Fruit fly (Drosophila melanogaster) whole organism, embryonic: Measurements from ENCODE around the gene dgt6.

Experiments used
- BEAF-32 ChIP-seq: fragments of 200-800 bp; sonication (Bioruptor generic); optimal IDR thresholded peaks from 3 replicates; lab custom pipeline; 2017; ENCODE audit warnings: missing biosample characterization, missing genetic modification characterization, mild to moderate bottlenecking, moderate library complexity, missing genetic modification reagents
- BtbVII ChIP-seq: fragments of 200-800 bp; sonication (Bioruptor generic); optimal IDR thresholded peaks from 3 replicates; lab custom pipeline; 2017; ENCODE audit warnings: missing biosample characterization, mild to moderate bottlenecking, missing genetic modification characterization
- CG10267 ChIP-seq: fragments of 200-800 bp; sonication (Bioruptor generic); optimal IDR thresholded peaks from 2 replicates; lab custom pipeline; 2018; ENCODE audit warnings: missing biosample characterization, mild to moderate bottlenecking, missing genetic modification characterization, moderate library complexity
- CG12071 ChIP-seq: fragments of 200-800 bp; sonication (Bioruptor generic); optimal IDR thresholded peaks from 3 replicates; lab custom pipeline; 2018; ENCODE audit warnings: missing biosample characterization, mild to moderate bottlenecking, missing genetic modification characterization
- CG14014 ChIP-seq: fragments of 200-800 bp; sonication (Bioruptor generic); IDR thresholded peaks from 2 replicates; pipeline ENCODE4 v1.3.6; 2022; ENCODE audit warnings: missing biosample characterization, missing genetic modification characterization
- CG16863 ChIP-seq: fragments of 200-800 bp; sonication (Bioruptor generic); optimal IDR thresholded peaks from 3 replicates; lab custom pipeline; 2016; ENCODE audit warnings: missing biosample characterization, missing genetic modification characterization
- CG17328 ChIP-seq: fragments of 200-800 bp; sonication (Bioruptor generic); IDR thresholded peaks from 2 replicates; pipeline ENCODE4 v1.3.6; 2022; ENCODE audit warnings: missing biosample characterization, missing genetic modification characterization
- CG17385 ChIP-seq: fragments of 200-800 bp; sonication (Bioruptor generic); optimal IDR thresholded peaks from 3 replicates; lab custom pipeline; 2018; ENCODE audit warnings: missing biosample characterization, mild to moderate bottlenecking, missing genetic modification characterization
- CG18262 ChIP-seq: fragments of 200-800 bp; optimal IDR thresholded peaks from 3 replicates; lab custom pipeline; 2019; ENCODE audit warnings: missing biosample characterization, mild to moderate bottlenecking, missing genetic modification characterization, moderate library complexity
- CG2116 ChIP-seq: fragments of 200-800 bp; sonication (Bioruptor generic); optimal IDR thresholded peaks from 3 replicates; lab custom pipeline; 2018; ENCODE audit warnings: missing biosample characterization, mild to moderate bottlenecking, missing genetic modification characterization
- CG31388 ChIP-seq: fragments of 200-800 bp; sonication (Bioruptor generic); optimal IDR thresholded peaks from 2 replicates; lab custom pipeline; 2016; ENCODE audit warnings: missing biosample characterization, missing genetic modification characterization
- CG32767 ChIP-seq: fragments of 200-800 bp; sonication (Bioruptor generic); IDR thresholded peaks from 2 replicates; pipeline ENCODE4 v1.3.6; 2022; ENCODE audit warnings: missing biosample characterization, missing genetic modification characterization
- CG33557 ChIP-seq: fragments of 200-800 bp; sonication (Bioruptor generic); optimal IDR thresholded peaks from 2 replicates; lab custom pipeline; 2019; ENCODE audit warnings: missing biosample characterization, mild to moderate bottlenecking, missing genetic modification characterization, moderate library complexity
- CG3847 ChIP-seq: fragments of 200-800 bp; sonication (Bioruptor generic); IDR thresholded peaks from 2 replicates; pipeline ENCODE4 v1.3.6; 2022; ENCODE audit warnings: missing biosample characterization, missing genetic modification characterization
- CG7786 ChIP-seq: fragments of 200-800 bp; sonication (Bioruptor generic); optimal IDR thresholded peaks from 2 replicates; lab custom pipeline; 2016; ENCODE audit warnings: missing biosample characterization, missing genetic modification characterization
- CG8290 ChIP-seq, 3 experiments: fragments of 200-800 bp; sonication (Bioruptor generic); optimal IDR thresholded peaks; 2 replicates each; lab custom pipeline; 2016 to 2019; ENCODE audit warnings: missing biosample characterization in 3 of 3, missing genetic modification characterization in 3 of 3, mild to moderate bottlenecking in 2 of 3, moderate library complexity in 1 of 3
- D19A ChIP-seq: fragments of 200-800 bp; optimal IDR thresholded peaks from 3 replicates; lab custom pipeline; 2019; ENCODE audit warnings: missing biosample characterization, mild to moderate bottlenecking, missing genetic modification characterization, moderate library complexity
- Deaf1 ChIP-seq: fragments of 200-800 bp; optimal IDR thresholded peaks from 3 replicates; lab custom pipeline; 2019; ENCODE audit warnings: missing biosample characterization, mild to moderate bottlenecking, missing genetic modification characterization, moderate library complexity
- Fer1 ChIP-seq: fragments of 200-800 bp; sonication (Bioruptor generic); optimal IDR thresholded peaks from 2 replicates; lab custom pipeline; 2017; ENCODE audit warnings: missing biosample characterization, mild to moderate bottlenecking, missing genetic modification characterization
- Gsc ChIP-seq: fragments of 200-800 bp; sonication (Bioruptor generic); IDR thresholded peaks from 2 replicates; pipeline ENCODE4 v1.3.6; 2022; ENCODE audit warnings: missing biosample characterization, missing genetic modification characterization
- Hand ChIP-seq: fragments of 200-800 bp; sonication (Bioruptor generic); optimal IDR thresholded peaks from 2 replicates; lab custom pipeline; 2017; ENCODE audit warnings: mild to moderate bottlenecking, missing biosample characterization, missing genetic modification reagents, missing genetic modification characterization
- HmgZ ChIP-seq: fragments of 200-800 bp; sonication (Bioruptor generic); optimal IDR thresholded peaks from 2 replicates; lab custom pipeline; 2018; ENCODE audit warnings: missing biosample characterization, mild to moderate bottlenecking, missing genetic modification characterization
- Jarid2 ChIP-seq: fragments of 200-800 bp; sonication (Bioruptor generic); optimal IDR thresholded peaks from 3 replicates; lab custom pipeline; 2017; ENCODE audit warnings: mild to moderate bottlenecking, missing biosample characterization, missing genetic modification reagents, missing genetic modification characterization
- Mad ChIP-seq: fragments of 200-800 bp; sonication (Bioruptor generic); optimal IDR thresholded peaks from 2 replicates; lab custom pipeline; 2016; ENCODE audit warnings: missing biosample characterization, missing genetic modification characterization
- Myb ChIP-seq: fragments of 200-800 bp; sonication (Bioruptor generic); optimal IDR thresholded peaks from 2 replicates; lab custom pipeline; 2016; ENCODE audit warnings: missing biosample characterization, missing genetic modification characterization
- NC2α ChIP-seq: fragments of 200-800 bp; sonication (Bioruptor generic); optimal IDR thresholded peaks from 2 replicates; lab custom pipeline; 2016; ENCODE audit warnings: missing biosample characterization, missing genetic modification characterization
- NC2β ChIP-seq: fragments of 200-800 bp; sonication (Bioruptor generic); optimal IDR thresholded peaks from 2 replicates; lab custom pipeline; 2016; ENCODE audit warnings: missing biosample characterization, missing genetic modification characterization
- NK7.1 ChIP-seq: fragments of 200-800 bp; sonication (Bioruptor generic); optimal IDR thresholded peaks from 3 replicates; lab custom pipeline; 2016; ENCODE audit warnings: missing biosample characterization, missing genetic modification characterization
- Nf-YB ChIP-seq: fragments of 200-800 bp; sonication (Bioruptor generic); optimal IDR thresholded peaks from 3 replicates; lab custom pipeline; 2019; ENCODE audit warnings: missing biosample characterization, mild to moderate bottlenecking, missing genetic modification characterization, moderate library complexity
- Opbp ChIP-seq: fragments of 200-800 bp; sonication (Bioruptor generic); IDR thresholded peaks from 3 replicates; pipeline ENCODE4 v1.3.6; 2022; ENCODE audit warnings: missing biosample characterization, missing genetic modification characterization; ENCODE audit not compliant: partially characterized antibody
- Side ChIP-seq: fragments of 200-800 bp; sonication (Bioruptor generic); optimal IDR thresholded peaks from 2 replicates; lab custom pipeline; 2016; ENCODE audit warnings: missing biosample characterization, missing genetic modification characterization
- Sox102F ChIP-seq: fragments of 200-800 bp; sonication (Bioruptor generic); optimal IDR thresholded peaks from 2 replicates; lab custom pipeline; 2018; ENCODE audit warnings: missing biosample characterization, mild to moderate bottlenecking, missing genetic modification characterization, moderate library complexity
- Trl ChIP-seq, 3 experiments: fragments of >200 bp in 2 of 3; fragments of 200-800 bp in 1 of 3; sonication (Bioruptor generic) in 1 of 3; optimal IDR thresholded peaks; 2 replicates in 1 of 3; 3 replicates in 2 of 3; lab custom pipeline; 2016 to 2017; ENCODE audit warnings: missing biosample characterization in 1 of 3, missing genetic modification characterization in 1 of 3
- bbx ChIP-seq: fragments of 200-800 bp; sonication (Bioruptor generic); IDR thresholded peaks from 2 replicates; pipeline ENCODE4 v1.3.6; 2022; ENCODE audit warnings: missing biosample characterization, missing genetic modification characterization; ENCODE audit not compliant: partially characterized antibody
- dan ChIP-seq: fragments of 200-800 bp; sonication (Bioruptor generic); IDR thresholded peaks from 2 replicates; pipeline ENCODE4 v1.3.6; 2022; ENCODE audit warnings: missing biosample characterization, missing genetic modification characterization
- emc ChIP-seq: fragments of 200-800 bp; sonication (Bioruptor generic); optimal IDR thresholded peaks from 2 replicates; lab custom pipeline; 2016; ENCODE audit warnings: missing biosample characterization, missing genetic modification characterization
- grn ChIP-seq: fragments of 200-800 bp; sonication (Bioruptor generic); optimal IDR thresholded peaks from 3 replicates; lab custom pipeline; 2017; ENCODE audit warnings: missing biosample characterization, missing genetic modification characterization
- ham ChIP-seq: fragments of 200-800 bp; sonication (Bioruptor generic); IDR thresholded peaks from 2 replicates; pipeline ENCODE4 v1.3.6; 2022; ENCODE audit warnings: missing biosample characterization, missing genetic modification characterization
- kah ChIP-seq: fragments of 200-800 bp; sonication (Bioruptor generic); optimal IDR thresholded peaks from 2 replicates; lab custom pipeline; 2018; ENCODE audit warnings: missing biosample characterization, mild to moderate bottlenecking, missing genetic modification characterization
- pnt ChIP-seq: fragments of 200-800 bp; sonication (Bioruptor generic); optimal IDR thresholded peaks from 3 replicates; lab custom pipeline; 2016; ENCODE audit warnings: missing biosample characterization, missing genetic modification characterization
- rib ChIP-seq: fragments of 200-800 bp; sonication (Bioruptor generic); IDR thresholded peaks from 2 replicates; pipeline ENCODE4 v1.3.6; 2022; ENCODE audit warnings: missing biosample characterization, missing genetic modification characterization
- seq ChIP-seq: fragments of 200-800 bp; sonication (Bioruptor generic); IDR thresholded peaks from 2 replicates; pipeline ENCODE4 v1.3.6; 2022; ENCODE audit warnings: missing biosample characterization, missing genetic modification characterization
- sisA ChIP-seq: fragments of 200-800 bp; sonication (Bioruptor generic); IDR thresholded peaks from 2 replicates; pipeline ENCODE4 v1.3.6; 2022; ENCODE audit warnings: missing biosample characterization, missing genetic modification characterization
- tna ChIP-seq: fragments of 200-800 bp; sonication (Bioruptor generic); IDR thresholded peaks from 2 replicates; pipeline ENCODE4 v1.3.6; 2022; ENCODE audit warnings: missing biosample characterization, missing genetic modification characterization; ENCODE audit not compliant: partially characterized antibody
- toy ChIP-seq: fragments of 200-800 bp; sonication (Bioruptor generic); IDR thresholded peaks from 2 replicates; pipeline ENCODE4 v1.3.6; 2022; ENCODE audit warnings: missing biosample characterization, missing genetic modification characterization
- unc-4 ChIP-seq: fragments of 200-800 bp; sonication (Bioruptor generic); IDR thresholded peaks from 2 replicates; pipeline ENCODE4 v1.3.6; 2022; ENCODE audit warnings: missing biosample characterization, missing genetic modification characterization; ENCODE audit not compliant: partially characterized antibody
- wek ChIP-seq: fragments of 200-800 bp; sonication (Bioruptor generic); optimal IDR thresholded peaks from 3 replicates; lab custom pipeline; 2018; ENCODE audit warnings: missing biosample characterization, mild to moderate bottlenecking, missing genetic modification characterization, moderate library complexity

dgt6 gene

DNA sequence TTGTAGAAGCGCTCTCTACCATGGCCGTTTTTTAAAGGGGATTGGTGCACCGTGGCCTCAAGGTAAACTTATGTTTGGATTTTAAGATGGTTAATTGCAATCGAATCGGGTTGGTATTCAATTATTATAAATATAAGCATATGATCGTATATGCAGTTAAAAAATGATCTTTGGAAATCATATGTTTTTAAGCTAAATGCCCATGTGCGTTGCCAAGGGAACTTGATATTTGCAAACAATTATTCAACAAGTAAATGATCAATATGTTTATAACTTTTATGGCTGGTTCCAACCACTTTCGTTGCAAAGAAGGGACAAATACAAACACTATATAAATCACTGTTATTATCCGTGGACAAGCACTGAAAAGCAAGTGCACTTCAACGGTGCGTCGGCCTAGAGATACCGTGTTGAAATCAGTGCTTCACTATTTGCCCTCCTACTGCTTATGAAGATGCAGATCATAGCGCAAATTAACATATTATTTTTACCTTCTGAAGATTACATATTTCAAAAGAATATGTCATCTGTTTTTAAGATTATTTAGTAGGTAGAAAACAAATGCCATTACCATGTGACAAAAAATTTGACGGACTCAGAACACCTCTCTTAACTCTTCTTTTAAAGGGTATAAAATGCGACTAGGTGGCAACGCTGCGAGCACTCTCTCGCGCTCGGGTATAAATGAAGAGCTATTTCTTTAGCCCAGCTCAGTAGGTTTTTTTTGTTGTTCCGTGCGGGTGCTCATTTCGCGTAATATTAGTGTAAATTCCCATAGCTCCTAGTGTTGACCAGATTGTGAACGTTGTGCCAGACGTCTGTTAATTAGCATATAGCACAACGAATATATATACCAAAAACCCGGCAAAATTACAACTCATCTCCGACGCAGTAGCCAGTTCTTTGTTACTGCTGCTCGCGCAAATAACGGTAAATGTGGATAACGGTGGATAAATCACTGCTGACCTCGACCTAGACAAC lies 26.9 kb upstream of the dgt6 start, which contains the start of gene rdog (continued):
- TF ChIP-seq Trl (optimal IDR thresholded peaks at IDR 0.05; lab: Kevin White, UChicago) (peak; percentile 57 to 74), Trl (GFP tag; optimal IDR thresholded peaks at IDR 0.05; lab: Kevin White, UChicago) (peak; percentile 76), CG10267 (tag; lab: Kevin White, UChicago) (peak; percentile 78), BtbVII (GFP tag; lab: Kevin White, UChicago) (peak; percentile 63), NC2α (GFP tag; lab: Kevin White, UChicago) (peak; percentile 58), tna (GFP tag; lab: Robert Waterston, UW) (no peak), emc (GFP tag; lab: Kevin White, UChicago) (peak; percentile 69), CG7786 (GFP tag; lab: Kevin White, UChicago) (peak; percentile 80), Opbp (0 out of 3 replicates have a peak, but pooled peaks have one; percentile 46), CG33557 (GFP tag; lab: Kevin White, UChicago) (peak; percentile 81), Fer1 (GFP tag; lab: Kevin White, UChicago) (peak; percentile 79), NC2β (GFP tag; lab: Kevin White, UChicago) (peak; percentile 85), CG17385 (GFP tag; lab: Kevin White, UChicago) (peak; percentile 71), CG16863 (GFP tag; lab: Kevin White, UChicago) (peak; percentile 83), grn (peak; percentile 65), dan (GFP tag; lab: Robert Waterston, UW) (no peak), seq (GFP tag; lab: Robert Waterston, UW) (peak; percentile 45), Side (GFP tag; lab: Kevin White, UChicago) (peak; percentile 73), kah (GFP tag; lab: Kevin White, UChicago) (peak; percentile 59), CG18262 (tag; lab: Kevin White, UChicago) (peak; percentile 60), CG3847 (peak; percentile 57), Hand (GFP tag; lab: Kevin White, UChicago) (peak; percentile 73), Jarid2 (peak; percentile 73), HmgZ (tag; lab: Kevin White, UChicago) (peak; percentile 81), Gsc (no peak; the same call in 1 of the 2 replicates), Mad (GFP tag; lab: Kevin White, UChicago) (peak; percentile 76), pnt (peak; percentile 66), BEAF-32 (GFP tag; lab: Kevin White, UChicago) (no peak), Deaf1 (tag; lab: Kevin White, UChicago) (peak; percentile 63), CG14014 (GFP tag; lab: Robert Waterston, UW) (peak; percentile 40; the same call in 1 of the 2 replicates), CG17328 (GFP tag; lab: Robert Waterston, UW) (peak; percentile 52; the same call in 1 of the 2 replicates), bbx (GFP tag; lab: Robert Waterston, UW) (no peak), toy (GFP tag; lab: Robert Waterston, UW) (no peak), wek (peak; percentile 11), Myb (GFP tag; lab: Kevin White, UChicago) (peak; percentile 55), NK7.1 (GFP tag; lab: Kevin White, UChicago) (peak; percentile 62), rib (peak; percentile 27; the same call in 1 of the 2 replicates), CG2116 (GFP tag; lab: Kevin White, UChicago) (peak; percentile 69), CG32767 (GFP tag; lab: Robert Waterston, UW) (peak; percentile 65; the same call in 1 of the 2 replicates), D19A (peak; percentile 66), unc-4 (no peak), sisA (GFP tag; lab: Robert Waterston, UW) (peak; percentile 69), CG8290 (GFP tag; optimal IDR thresholded peaks at IDR 0.05; lab: Kevin White, UChicago) (peak; percentile 71), CG8290 (tag; optimal IDR thresholded peaks at IDR 0.05; lab: Kevin White, UChicago) (peak in 1 of 2 experiments; percentile 84), Sox102F (GFP tag; lab: Kevin White, UChicago) (peak; percentile 63), ham (no peak), CG31388 (GFP tag; lab: Kevin White, UChicago) (peak; percentile 65), CG12071 (GFP tag; lab: Kevin White, UChicago) (peak; percentile 30), Nf-YB (GFP tag; lab: Kevin White, UChicago) (peak; percentile 55)
